Worm (Caenorhabditis elegans) whole organism, midembryonic: Measurements from ENCODE around the gene Y6G8.2.

Experiments used
- cog-1 ChIP-seq: sonication (generic microtip); optimal IDR thresholded peaks from 2 replicates; lab custom pipeline; 2016; ENCODE audit warnings: missing genetic modification characterization, missing compliant biosample characterization
- flt-1 ChIP-seq: fragments of 200-800 bp; sonication (Bioruptor generic); IDR thresholded peaks from 2 replicates; pipeline ENCODE4 v1.3.6; 2022; ENCODE audit warnings: missing genetic modification characterization, missing compliant biosample characterization
- med-1 ChIP-seq: sonication (generic microtip); optimal IDR thresholded peaks from 2 replicates; lab custom pipeline; 2017; ENCODE audit warnings: missing genetic modification characterization, mild to moderate bottlenecking, missing compliant biosample characterization, antibody characterized with exemption, missing genetic modification reagents; ENCODE audit not compliant: insufficient read depth
- ref-1 ChIP-seq: fragments of 200-800 bp; sonication (Bioruptor generic); conservative IDR thresholded peaks from 2 replicates; pipeline ENCODE4 v1.3.6; 2022; ENCODE audit warnings: missing genetic modification reagents, missing genetic modification characterization, missing compliant biosample characterization
- ztf-29 ChIP-seq: fragments of 200-800 bp; sonication (Bioruptor generic); IDR thresholded peaks from 2 replicates; pipeline ENCODE4 v1.3.6; 2022; ENCODE audit warnings: missing genetic modification reagents, missing genetic modification characterization, missing compliant biosample characterization

DNA sequence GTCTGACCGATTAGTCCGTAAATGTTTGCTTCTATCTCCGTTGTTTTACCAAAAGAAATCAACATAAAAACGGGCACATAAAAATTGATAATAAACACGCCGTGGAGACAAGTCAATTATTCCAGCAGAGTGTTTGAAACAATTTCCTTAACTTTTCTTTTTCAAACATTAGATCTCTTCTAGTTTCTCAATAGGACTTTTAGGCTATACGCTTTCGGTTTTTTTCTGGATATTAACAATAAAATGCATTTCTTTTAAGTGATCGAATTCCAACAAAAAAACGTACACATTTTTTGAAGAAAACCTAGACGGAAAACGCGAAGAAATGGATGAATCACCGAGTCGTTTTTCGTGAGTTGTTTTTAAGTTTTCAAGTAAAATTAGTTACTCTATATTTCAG lies 39.8 kb downstream of the Y6G8.2 start, which contains the start of gene fbxa-172:
- TF ChIP-seq ztf-29 (no peak), flt-1 (GFP tag; lab: Robert Waterston, UW) (no peak), cog-1 (tag; lab: Kevin White, UChicago) (no peak), med-1 (GFP tag; lab: Kevin White, UChicago) (no peak), ref-1 (GFP tag; lab: Robert Waterston, UW) (no peak)
